Worm (Caenorhabditis elegans): ENCODE results near the gene cyd-1.

DNA sequence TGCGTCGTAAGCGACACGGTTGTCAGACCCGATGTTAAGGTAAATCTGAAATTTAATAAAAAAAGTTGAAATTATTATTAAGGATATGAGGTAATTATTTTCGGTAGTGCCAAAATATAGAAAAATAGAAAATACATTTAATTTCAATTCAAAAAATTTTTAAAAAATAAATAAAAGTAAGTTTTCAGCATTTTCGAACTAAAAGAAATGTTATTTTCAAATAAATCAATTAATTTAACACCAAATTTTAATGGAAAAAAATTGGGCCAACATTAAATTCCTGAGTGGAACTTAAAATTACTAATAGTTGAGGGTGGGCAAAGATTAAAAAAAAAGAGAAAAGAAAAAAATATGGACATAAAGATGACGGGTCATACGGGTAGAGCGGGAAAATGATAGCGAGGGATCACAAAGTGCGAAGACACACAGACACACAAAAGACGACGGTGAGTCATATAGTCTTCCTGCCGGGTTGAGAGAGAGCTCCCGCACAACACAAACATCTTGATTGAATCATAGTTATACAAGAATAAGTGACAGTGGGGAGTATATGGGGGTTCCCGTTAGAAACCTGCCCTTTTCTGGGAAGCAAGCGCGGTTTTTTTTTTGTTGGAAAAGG lies 45.5 kb downstream of the cyd-1 start, which contains the start of gene max-2:
- TF ChIP-seq tbx-2 (tag; optimal IDR thresholded peaks at IDR 0.05): no peak
- no peak for TF ChIP-seq dmd-4 (tag; optimal IDR thresholded peaks at IDR 0.05; ENCODE audit: borderline replicate concordance)
- no peak for TF ChIP-seq pha-4 (tag; optimal IDR thresholded peaks at IDR 0.05)
- TF ChIP-seq unc-42 (tag; optimal IDR thresholded peaks at IDR 0.05): no peak
- TF ChIP-seq dve-1 (tag; optimal IDR thresholded peaks at IDR 0.05): no peak
- no peak for TF ChIP-seq npax-4 (tag; optimal IDR thresholded peaks at IDR 0.05)
- TF ChIP-seq nhr-11 (tag; optimal IDR thresholded peaks at IDR 0.05): no peak
- TF ChIP-seq gmeb-2 (tag; optimal IDR thresholded peaks at IDR 0.05): no peak
- no peak for TF ChIP-seq pqm-1 (tag; optimal IDR thresholded peaks at IDR 0.05)
- TF ChIP-seq rnt-1 (tag; optimal IDR thresholded peaks at IDR 0.05): no peak
- TF ChIP-seq hlh-30 (tag; optimal IDR thresholded peaks at IDR 0.05; ENCODE audit: insufficient read depth): no peak
- no peak for TF ChIP-seq fkh-10 (GFP tag; optimal IDR thresholded peaks at IDR 0.05)

All from whole organism, late embryonic.